Worm (Caenorhabditis elegans): ENCODE measurements around the gene dpyd-1.

The dpyd-1 gene

DNA sequence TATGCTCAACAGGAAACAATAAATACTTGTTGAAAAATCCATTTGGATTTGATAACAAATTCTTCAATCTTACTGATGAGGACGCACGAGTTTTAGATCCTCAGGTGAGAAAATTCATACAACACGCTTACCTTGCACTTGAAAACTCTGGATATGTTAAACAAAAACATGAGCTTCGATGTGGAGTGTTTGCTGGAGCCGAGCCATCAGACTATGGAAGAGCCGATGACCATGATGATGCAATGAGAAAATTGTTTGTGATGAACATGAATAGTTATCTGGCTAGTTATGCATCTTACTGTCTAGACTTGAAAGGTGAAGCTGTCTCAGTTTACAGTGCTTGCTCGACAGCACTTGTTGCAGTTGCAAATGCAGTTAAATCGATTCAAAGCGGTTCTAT lies 33.8 kb upstream of the dpyd-1 start:
- TF ChIP-seq mep-1 (tag; optimal IDR thresholded peaks at IDR 0.05) (no peak), ama-1 (optimal IDR thresholded peaks at IDR 0.05) (no peak), hpl-2 (GFP tag; optimal IDR thresholded peaks at IDR 0.05) (no peak)

DNA sequence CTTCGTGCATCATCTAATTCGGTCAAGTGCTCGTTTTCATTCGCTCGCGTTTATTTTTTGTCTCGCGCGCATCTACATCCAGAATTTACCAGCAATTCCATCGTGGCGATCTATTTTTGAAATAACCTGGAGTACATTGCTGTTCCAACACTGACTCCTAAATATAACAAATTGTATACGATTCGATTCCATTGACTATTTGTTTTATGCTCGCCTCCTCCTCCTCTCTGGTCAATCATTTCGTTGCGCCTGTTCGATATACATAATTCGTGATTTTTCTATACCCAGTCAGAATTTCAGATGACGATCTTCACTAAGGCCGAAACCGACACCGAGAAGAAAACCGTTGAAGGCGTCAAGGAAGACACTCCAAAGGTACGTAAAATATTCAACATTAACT lies 22.8 kb upstream of the dpyd-1 start, which contains the start of gene itm-2:
TSS of gene itm-2 (plus strand) at position 301 of the 400 bp plus-strand sequence.
- no peak for TF ChIP-seq sptf-1 (tag; optimal IDR thresholded peaks at IDR 0.05)
- no peak for TF ChIP-seq efl-1 (optimal IDR thresholded peaks at IDR 0.05)
- peak in 1 of 2 experiments; percentile 34 for TF ChIP-seq efl-1 (GFP tag; optimal IDR thresholded peaks at IDR 0.05 in 1 of 2)

DNA sequence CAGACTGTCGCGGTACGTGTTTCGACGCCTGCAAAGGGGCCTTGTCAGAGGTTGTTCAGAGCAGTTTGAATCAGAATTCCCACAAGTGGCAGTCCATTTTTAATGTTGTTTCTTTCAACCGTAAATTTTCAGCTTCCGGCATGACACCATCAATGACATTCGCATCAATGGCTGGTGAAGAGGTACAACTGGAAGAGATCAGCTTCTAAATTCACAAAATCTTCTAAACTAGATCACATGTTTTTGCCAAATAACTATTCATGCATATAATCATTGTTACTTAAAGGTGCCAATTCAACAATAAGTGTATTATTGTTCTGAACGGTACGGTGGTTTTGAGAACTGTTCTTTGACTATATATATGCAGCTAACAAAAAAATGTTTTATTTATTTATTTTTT lies 20.3 kb upstream of the dpyd-1 start:
- TF ChIP-seq alr-1 (tag; optimal IDR thresholded peaks at IDR 0.05; ENCODE audit: borderline replicate concordance) (no peak), mab-9 (GFP tag; IDR thresholded peaks at IDR 0.05) (no peak), tlp-1 (tag; optimal IDR thresholded peaks at IDR 0.05) (no peak), efl-1 (optimal IDR thresholded peaks at IDR 0.05) (no peak), efl-1 (GFP tag; optimal IDR thresholded peaks at IDR 0.05 in 1 of 2) (no peak), rnt-1 (tag; optimal IDR thresholded peaks at IDR 0.05) (no peak), Y116A8C.19 (tag; optimal IDR thresholded peaks at IDR 0.05; ENCODE audit: borderline replicate concordance) (no peak), nhr-85 (tag) (no peak), C04F5.9 (tag; optimal IDR thresholded peaks at IDR 0.05) (no peak), nhr-12 (tag; optimal IDR thresholded peaks at IDR 0.05) (no peak), dpl-1 (GFP tag; optimal IDR thresholded peaks at IDR 0.05) (no peak), unc-98 (GFP tag; IDR thresholded peaks at IDR 0.05) (no peak), lin-39 (tag; optimal IDR thresholded peaks at IDR 0.05) (no peak), elt-2 (tag; optimal IDR thresholded peaks at IDR 0.05) (no peak)

DNA sequence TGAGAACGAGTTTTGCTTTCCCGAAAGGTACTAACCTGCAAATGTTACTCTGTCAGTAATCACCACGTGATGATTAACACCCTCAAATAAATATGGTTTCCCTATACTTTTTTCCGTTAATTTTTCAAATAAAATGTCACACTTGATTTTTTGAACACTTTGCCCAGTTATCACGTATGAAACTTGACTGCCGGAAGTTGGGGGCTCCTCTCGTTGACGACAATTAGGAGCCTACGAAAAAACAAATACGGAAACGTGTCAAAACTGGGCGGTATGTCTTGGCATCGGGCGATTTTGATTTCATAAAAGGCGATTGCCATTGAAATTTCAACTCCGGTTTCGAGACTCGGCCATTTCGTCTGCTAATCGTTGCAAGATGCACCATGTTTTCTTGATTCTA lies 19.7 kb upstream of the dpyd-1 start, which contains the start of gene C25F6.8:
TSS of gene C25F6.8 (plus strand) at position 301 of the 400 bp plus-strand sequence.
- TF ChIP-seq unc-62 (GFP tag; optimal IDR thresholded peaks at IDR 0.05) (no peak), unc-130 (tag; optimal IDR thresholded peaks at IDR 0.05) (no peak), mdl-1 (tag; optimal IDR thresholded peaks at IDR 0.05) (no peak), pqm-1 (tag; optimal IDR thresholded peaks at IDR 0.05) (no peak)

DNA sequence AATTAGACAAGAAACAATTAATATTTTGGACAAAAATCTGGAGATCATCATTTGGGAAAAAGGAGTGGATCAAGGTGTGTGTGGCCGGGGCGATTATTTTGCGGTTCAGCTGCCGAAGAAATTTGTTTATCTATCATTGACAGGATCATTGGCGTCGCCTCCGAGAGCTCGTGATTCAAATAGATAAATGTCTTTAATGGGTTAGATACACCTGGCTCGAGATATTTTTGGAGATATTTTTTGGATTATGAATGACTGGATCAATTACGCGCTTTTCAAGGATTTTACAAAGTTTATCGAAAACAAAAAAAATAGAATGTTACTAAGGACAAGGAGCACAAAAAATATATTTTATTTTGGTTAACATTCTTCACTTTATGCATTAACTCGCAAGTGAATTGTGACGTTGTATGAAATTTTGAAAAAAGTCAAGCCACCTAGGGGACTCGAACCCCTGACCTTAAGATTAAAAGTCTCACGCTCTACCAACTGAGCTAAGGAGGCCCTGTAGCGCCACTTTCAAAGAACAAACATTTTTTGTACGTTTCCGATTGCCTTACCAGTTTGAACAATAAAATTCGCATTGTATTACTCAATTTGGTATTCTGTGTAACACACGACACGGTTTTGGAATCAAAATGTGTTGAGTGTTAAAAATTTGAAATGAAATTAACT lies 16.8 kb upstream of the dpyd-1 start, which contains the start of gene C25F6.6:
TSS of gene C25F6.6 (minus strand) at position 51 of the 675 bp plus-strand sequence.
- TF ChIP-seq irx-1 (tag; optimal IDR thresholded peaks at IDR 0.05) (no peak), nhr-77 (tag; optimal IDR thresholded peaks at IDR 0.05) (peak; percentile 14), vab-15 (tag; optimal IDR thresholded peaks at IDR 0.05) (no peak), C16A3.4 (tag; optimal IDR thresholded peaks at IDR 0.05) (peak; percentile 40), lin-35 (GFP tag; optimal IDR thresholded peaks at IDR 0.05) (peak in 1 of 2 experiments; percentile 10), nhr-90 (tag; optimal IDR thresholded peaks at IDR 0.05; ENCODE audit: poor library complexity) (peak; percentile 43), nhr-12 (tag; optimal IDR thresholded peaks at IDR 0.05) (no peak), blmp-1 (tag; optimal IDR thresholded peaks at IDR 0.05) (peak; percentile 4), unc-98 (GFP tag; IDR thresholded peaks at IDR 0.05) (no peak), ztf-4 (tag; optimal IDR thresholded peaks at IDR 0.05) (no peak), mdl-1 (tag; optimal IDR thresholded peaks at IDR 0.05) (peak in 1 of 2 experiments; percentile 17), nhr-85 (tag) (peak; percentile 34), unc-62 (GFP tag; optimal IDR thresholded peaks at IDR 0.05) (no peak), C34B4.2 (tag; optimal IDR thresholded peaks at IDR 0.05) (no peak)

DNA sequence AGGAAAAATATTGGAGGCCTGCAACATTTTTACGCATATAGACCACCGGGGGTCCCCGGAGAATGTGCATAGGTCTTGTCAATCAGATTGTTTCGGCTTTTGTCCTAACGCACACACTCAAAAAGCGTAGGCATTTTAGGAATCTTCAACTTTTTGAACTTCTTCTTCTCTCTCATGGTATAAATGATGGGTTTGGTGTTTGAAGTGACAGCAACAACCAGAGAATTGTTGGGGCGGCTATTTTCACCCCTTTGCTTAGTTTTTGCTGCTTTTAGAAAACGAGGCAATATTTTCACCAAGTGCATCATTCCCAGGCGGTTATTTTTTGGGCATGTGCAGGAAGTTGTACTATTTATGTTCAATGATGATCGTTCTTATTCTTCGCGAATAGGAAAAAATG lies 16.0 kb upstream of the dpyd-1 start:
- TF ChIP-seq lin-14 (GFP tag; optimal IDR thresholded peaks at IDR 0.05) (peak; percentile 23), elt-2 (tag; optimal IDR thresholded peaks at IDR 0.05) (no peak)

Data from whole organism, L1 larva.